Worm (Caenorhabditis elegans): ENCODE results near the gene cox-6B.

Gene cox-6B

ce11 chrIII:2711527-2711926, 12.1 kb downstream of the cox-6B start (continued):
- no peak for TF ChIP-seq F10B5.3 (tag; optimal IDR thresholded peaks at IDR 0.05)
- no peak for TF ChIP-seq dve-1 (tag; optimal IDR thresholded peaks at IDR 0.05; ENCODE audit: insufficient read depth)
- TF ChIP-seq hlh-11 (tag; optimal IDR thresholded peaks at IDR 0.05) = no peak
- TF ChIP-seq attf-4 (tag; optimal IDR thresholded peaks at IDR 0.05) = no peak
- TF ChIP-seq mdt-29 (GFP tag; IDR thresholded peaks at IDR 0.05) = no peak
- peak; percentile 52; the same call in 1 of the 2 replicates for TF ChIP-seq vab-7 (GFP tag; IDR thresholded peaks at IDR 0.05)
- no peak for TF ChIP-seq ctbp-1 (GFP tag; IDR thresholded peaks at IDR 0.05)
- TF ChIP-seq zfp-3 (GFP tag; conservative IDR thresholded peaks at IDR 0.05) = no peak
- TF ChIP-seq unc-130 (GFP tag; optimal IDR thresholded peaks at IDR 0.05) = peak; percentile 42
- TF ChIP-seq php-3 (GFP tag; IDR thresholded peaks at IDR 0.05) = no peak
- no peak for TF ChIP-seq cey-2 (tag; optimal IDR thresholded peaks at IDR 0.05; ENCODE audit: borderline replicate concordance, insufficient read depth)
- no peak for TF ChIP-seq mep-1 (tag; optimal IDR thresholded peaks at IDR 0.05)
- peak; percentile 71 for TF ChIP-seq egl-43 (GFP tag; IDR thresholded peaks at IDR 0.05)
- no peak for TF ChIP-seq ces-1 (GFP tag; optimal IDR thresholded peaks at IDR 0.05)
- no peak for TF ChIP-seq daf-8 (GFP tag; IDR thresholded peaks at IDR 0.05)
- no peak for TF ChIP-seq mdl-1 (tag; optimal IDR thresholded peaks at IDR 0.05)
- no peak for TF ChIP-seq Y105C5A.15 (GFP tag; IDR thresholded peaks at IDR 0.05)
- no peak for TF ChIP-seq spr-1 (tag; optimal IDR thresholded peaks at IDR 0.05)
- no peak for TF ChIP-seq nhr-48 (tag; optimal IDR thresholded peaks at IDR 0.05)
- no peak for TF ChIP-seq jun-1 (tag; optimal IDR thresholded peaks at IDR 0.05)
- TF ChIP-seq spr-3 (GFP tag; optimal IDR thresholded peaks at IDR 0.05) = no peak
- TF ChIP-seq ZK546.5 (tag; optimal IDR thresholded peaks at IDR 0.05) = no peak
- TF ChIP-seq duxl-1 (tag; optimal IDR thresholded peaks at IDR 0.05; ENCODE audit: poor library complexity) = peak; percentile 8
- TF ChIP-seq F26F4.8 (GFP tag; conservative IDR thresholded peaks at IDR 0.05) = 0 out of 2 replicates have a peak, but pooled peaks have one; percentile 50
- TF ChIP-seq snpc-1.2 (GFP tag; IDR thresholded peaks at IDR 0.05) = peak; percentile 51; the same call in 1 of the 2 replicates
- TF ChIP-seq unc-62 (GFP tag; optimal IDR thresholded peaks at IDR 0.05 in 1 of 2) = peak in 1 of 2 experiments; percentile 91
- TF ChIP-seq unc-62 (tag; optimal IDR thresholded peaks at IDR 0.05) = no peak
- no peak for TF ChIP-seq nhr-77 (tag; optimal IDR thresholded peaks at IDR 0.05)
- TF ChIP-seq lin-38 (GFP tag; IDR thresholded peaks at IDR 0.05) = peak; percentile 59

ce11 chrIII:2716514-2716913, 17.1 kb downstream of the cox-6B start, which contains the start of gene tmem-132:
tmem-132 (minus strand) TSS chrIII:2716614.
- no peak for TF ChIP-seq hlh-30 (tag; optimal IDR thresholded peaks at IDR 0.05; ENCODE audit: insufficient read depth)
- TF ChIP-seq aha-1 (tag) = no peak
- no peak for TF ChIP-seq lin-29 (GFP tag; IDR thresholded peaks at IDR 0.05)
- TF ChIP-seq cey-2 (tag; optimal IDR thresholded peaks at IDR 0.05; ENCODE audit: borderline replicate concordance, insufficient read depth) = no peak
- TF ChIP-seq lin-38 (GFP tag; IDR thresholded peaks at IDR 0.05) = no peak
- 0 out of 2 replicates have a peak, but pooled peaks have one; percentile 15 for TF ChIP-seq tra-1 (GFP tag; IDR thresholded peaks at IDR 0.05)
- no peak for TF ChIP-seq mes-2 (tag; optimal IDR thresholded peaks at IDR 0.05; ENCODE audit: poor library complexity, severe bottlenecking)
- no peak for TF ChIP-seq skn-1 (tag; optimal IDR thresholded peaks at IDR 0.05)

ce11 chrIII:2724992-2725220, 25.4 kb downstream of the cox-6B start, which contains the start of gene Y71H2AM.11:
Y71H2AM.11 (minus strand) TSS chrIII:2725092.
- TF ChIP-seq mdl-1 (tag; optimal IDR thresholded peaks at IDR 0.05) (no peak), ZK337.2 (GFP tag; IDR thresholded peaks at IDR 0.05) (no peak), madf-9 (GFP tag; conservative IDR thresholded peaks at IDR 0.05) (no peak), T26A8.4 (GFP tag; IDR thresholded peaks at IDR 0.05) (no peak), arid-1 (GFP tag; conservative IDR thresholded peaks at IDR 0.05) (no peak), zag-1 (tag; optimal IDR thresholded peaks at IDR 0.05) (no peak), unc-62 (GFP tag; optimal IDR thresholded peaks at IDR 0.05 in 1 of 2) (no peak), unc-62 (tag; optimal IDR thresholded peaks at IDR 0.05) (no peak), daf-16 (GFP tag; optimal IDR thresholded peaks at IDR 0.05) (no peak), daf-16 (tag; optimal IDR thresholded peaks at IDR 0.05) (no peak), aha-1 (tag) (no peak), fos-1 (tag; optimal IDR thresholded peaks at IDR 0.05) (no peak), lin-39 (tag; optimal IDR thresholded peaks at IDR 0.05) (no peak), nhr-102 (tag; optimal IDR thresholded peaks at IDR 0.05) (no peak), F10B5.3 (tag; optimal IDR thresholded peaks at IDR 0.05) (no peak), fkh-10 (GFP tag; optimal IDR thresholded peaks at IDR 0.05) (no peak), daf-8 (GFP tag; IDR thresholded peaks at IDR 0.05) (no peak), hlh-30 (tag; optimal IDR thresholded peaks at IDR 0.05; ENCODE audit: insufficient read depth) (no peak), ceh-32 (tag; optimal IDR thresholded peaks at IDR 0.05; ENCODE audit: poor library complexity) (no peak), nhr-111 (GFP tag; optimal IDR thresholded peaks at IDR 0.05) (no peak), nhr-41 (GFP tag; IDR thresholded peaks at IDR 0.05) (no peak)

Measured in whole organism, L4 larva.